Fruit fly (Drosophila melanogaster): ENCODE measurements around the gene CG10301.

Gene CG10301

DNA sequence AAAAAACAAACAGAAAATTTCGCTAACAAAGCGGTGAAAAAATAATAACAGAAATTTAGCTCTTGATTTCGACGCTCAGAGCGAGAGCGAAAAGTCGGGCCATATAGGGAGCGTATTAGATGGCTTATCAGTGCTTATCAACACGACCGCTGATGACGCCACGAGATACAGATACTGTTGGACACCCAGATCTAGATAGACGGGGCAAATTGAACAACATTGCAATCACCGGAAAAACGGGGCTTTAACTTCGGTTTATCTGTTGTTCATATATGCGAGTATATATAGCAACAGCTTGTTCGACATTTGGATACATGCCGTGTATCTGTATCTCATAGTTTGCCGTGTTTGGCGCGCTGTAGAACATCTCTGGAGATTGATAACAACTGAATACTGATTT, 41.4 kb upstream of the CG10301 start:
- TF ChIP-seq CG32264 (GFP tag; optimal IDR thresholded peaks at IDR 0.05) (no peak), dsf (GFP tag; optimal IDR thresholded peaks at IDR 0.05; ENCODE audit: borderline replicate concordance) (no peak), Rel (GFP tag; optimal IDR thresholded peaks at IDR 0.05) (no peak), Rel (tag; optimal IDR thresholded peaks at IDR 0.05) (peak; percentile 33), psq (GFP tag; optimal IDR thresholded peaks at IDR 0.05) (no peak), Dif (GFP tag; optimal IDR thresholded peaks at IDR 0.05; ENCODE audit: partially characterized antibody) (no peak), Abd-B (GFP tag; optimal IDR thresholded peaks at IDR 0.05) (no peak), Myc (optimal IDR thresholded peaks at IDR 0.05) (no peak)

DNA sequence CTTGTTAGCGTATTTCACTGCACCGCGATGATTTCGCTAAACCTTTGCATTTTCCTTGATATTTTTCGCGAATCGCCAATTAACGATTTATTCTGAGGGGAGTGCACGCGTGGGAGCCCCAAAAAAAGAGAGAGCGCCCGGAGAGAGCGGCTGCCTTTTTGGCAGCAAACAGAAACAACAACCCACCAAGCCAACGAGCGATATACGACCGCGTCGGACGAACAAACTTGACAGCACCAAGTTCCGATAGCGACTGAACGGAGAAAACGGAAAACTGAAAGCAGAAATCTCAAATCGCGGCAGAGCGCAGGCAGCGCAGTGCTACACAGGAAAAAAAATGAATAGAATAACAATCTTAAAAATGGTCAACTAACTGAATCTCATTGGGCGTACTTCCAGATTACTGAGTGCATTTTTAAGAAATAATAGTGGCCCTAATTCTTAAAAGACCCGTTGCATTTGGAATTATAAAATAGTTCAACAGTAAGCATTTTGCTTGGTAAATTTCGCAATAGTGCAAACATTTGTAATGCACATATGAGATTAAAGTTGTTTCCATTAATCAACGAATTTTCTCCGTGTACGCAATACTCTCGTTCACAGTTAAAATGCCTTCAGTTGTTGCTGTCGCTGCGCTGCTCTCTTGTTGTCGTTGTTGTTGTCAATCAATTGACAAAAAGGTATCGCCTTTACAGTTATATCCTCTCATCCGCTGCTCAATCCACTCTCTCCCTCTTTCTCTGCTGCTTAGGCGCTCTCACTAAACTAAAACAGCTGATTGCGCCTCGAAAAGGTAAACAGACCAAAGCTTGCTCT, 40.3 kb upstream of the CG10301 start, which contains the start of gene CG31145:
Gene CG31145 (minus strand): TSS at position 259 of the 816 bp plus-strand sequence.
- TF ChIP-seq usp (GFP tag; optimal IDR thresholded peaks at IDR 0.05) (no peak), psq (GFP tag; optimal IDR thresholded peaks at IDR 0.05) (peak; percentile 98), foxo (GFP tag; optimal IDR thresholded peaks at IDR 0.05) (peak; percentile 94 to 99), Hr83 (GFP tag; optimal IDR thresholded peaks at IDR 0.05; ENCODE audit: poor library complexity, severe bottlenecking) (peak; percentile 61), Abd-B (GFP tag; optimal IDR thresholded peaks at IDR 0.05) (no peak), h (GFP tag; optimal IDR thresholded peaks at IDR 0.05) (peak; percentile 99), CG32264 (GFP tag; optimal IDR thresholded peaks at IDR 0.05) (peak; percentile 98), sv (GFP tag; optimal IDR thresholded peaks at IDR 0.05) (peak; percentile 100), dl (GFP tag; optimal IDR thresholded peaks at IDR 0.05; ENCODE audit: insufficient read depth in 1 of 2, partially characterized antibody in 2 of 2) (peak; percentile 86 to 92), br (GFP tag; optimal IDR thresholded peaks at IDR 0.05) (peak; percentile 99), Rel (GFP tag; optimal IDR thresholded peaks at IDR 0.05) (peak; percentile 94), Rel (tag; optimal IDR thresholded peaks at IDR 0.05) (peak; percentile 84), lola (GFP tag; optimal IDR thresholded peaks at IDR 0.05) (no peak), Hnf4 (GFP tag; optimal IDR thresholded peaks at IDR 0.05) (peak; percentile 98), N (GFP tag; optimal IDR thresholded peaks at IDR 0.05) (no peak), dmrt93B (GFP tag; optimal IDR thresholded peaks at IDR 0.05) (peak; percentile 100), Sp1 (GFP tag; optimal IDR thresholded peaks at IDR 0.05) (peak; percentile 99), Myc (optimal IDR thresholded peaks at IDR 0.05) (no peak), pan (optimal IDR thresholded peaks at IDR 0.05) (no peak), ey (GFP tag; optimal IDR thresholded peaks at IDR 0.05) (peak; percentile 99), Hr78 (GFP tag; optimal IDR thresholded peaks at IDR 0.05) (no peak), Dif (GFP tag; optimal IDR thresholded peaks at IDR 0.05; ENCODE audit: partially characterized antibody) (peak; percentile 96), tai (GFP tag; optimal IDR thresholded peaks at IDR 0.05) (peak; percentile 96), rgr (GFP tag; optimal IDR thresholded peaks at IDR 0.05) (peak; percentile 99), GATAd (GFP tag; optimal IDR thresholded peaks at IDR 0.05) (peak; percentile 83), HLH106 (tag; optimal IDR thresholded peaks at IDR 0.05) (peak; percentile 99), sage (GFP tag; optimal IDR thresholded peaks at IDR 0.05) (peak; percentile 97), brk (GFP tag; optimal IDR thresholded peaks at IDR 0.05) (peak; percentile 96), OdsH (GFP tag; optimal IDR thresholded peaks at IDR 0.05) (peak; percentile 99), Dfd (GFP tag; optimal IDR thresholded peaks at IDR 0.05) (peak; percentile 98), Mio (GFP tag; optimal IDR thresholded peaks at IDR 0.05) (peak; percentile 91), Vsx2 (GFP tag; optimal IDR thresholded peaks at IDR 0.05; ENCODE audit: partially characterized antibody) (peak; percentile 68), fru (GFP tag; optimal IDR thresholded peaks at IDR 0.05) (peak; percentile 99), jim (GFP tag; optimal IDR thresholded peaks at IDR 0.05) (no peak), CrebA (GFP tag; optimal IDR thresholded peaks at IDR 0.05; ENCODE audit: borderline replicate concordance) (peak; percentile 92), CG9705 (GFP tag; optimal IDR thresholded peaks at IDR 0.05) (peak; percentile 98), dsf (GFP tag; optimal IDR thresholded peaks at IDR 0.05; ENCODE audit: borderline replicate concordance) (peak; percentile 89), Jra (GFP tag; optimal IDR thresholded peaks at IDR 0.05) (peak; percentile 97), woc (GFP tag; optimal IDR thresholded peaks at IDR 0.05) (peak; percentile 98)
